Worm (Caenorhabditis elegans): ENCODE measurements around the gene zig-6.

The zig-6 gene

ce11 chrX:5171085-5171484, 17.8 kb downstream of the zig-6 start, which contains the start of gene T03G11.10 (continued):
- TF ChIP-seq ceh-40 (GFP tag; IDR thresholded peaks at IDR 0.05), result no peak
- no peak for TF ChIP-seq B0336.3 (GFP tag; IDR thresholded peaks at IDR 0.05)

ce11 chrX:5168770-5169169, 20.1 kb downstream of the zig-6 start:
- TF ChIP-seq hsf-1 (GFP tag; IDR thresholded peaks at IDR 0.05) (no peak), tlf-1 (GFP tag; optimal IDR thresholded peaks at IDR 0.05) (no peak), rec-8 (tag; optimal IDR thresholded peaks at IDR 0.05) (no peak), cebp-2 (GFP tag; IDR thresholded peaks at IDR 0.05) (no peak), pha-4 (tag; optimal IDR thresholded peaks at IDR 0.05) (no peak), B0035.1 (tag; optimal IDR thresholded peaks at IDR 0.05) (no peak), let-526 (GFP tag; IDR thresholded peaks at IDR 0.05) (no peak), T26A5.8 (tag; optimal IDR thresholded peaks at IDR 0.05) (no peak), tbx-9 (tag; optimal IDR thresholded peaks at IDR 0.05; ENCODE audit: borderline replicate concordance) (no peak), Y95B8A.8 (GFP tag; IDR thresholded peaks at IDR 0.05) (no peak), let-607 (tag; optimal IDR thresholded peaks at IDR 0.05) (no peak), C17E4.6 (GFP tag; IDR thresholded peaks at IDR 0.05) (no peak), efl-1 (GFP tag; optimal IDR thresholded peaks at IDR 0.05) (no peak), ceh-27 (GFP tag; optimal IDR thresholded peaks at IDR 0.05) (no peak), hlh-12 (tag; optimal IDR thresholded peaks at IDR 0.05) (no peak), athp-1 (tag; optimal IDR thresholded peaks at IDR 0.05) (no peak), ekl-4 (GFP tag; IDR thresholded peaks at IDR 0.05) (no peak), hlh-26 (GFP tag; conservative IDR thresholded peaks at IDR 0.05) (no peak)

ce11 chrX:5165037-5165436, 23.8 kb downstream of the zig-6 start, which contains the start of gene mans-3:
mans-3 (plus strand) TSS chrX:5165395.
- TF ChIP-seq tlf-1 (GFP tag; optimal IDR thresholded peaks at IDR 0.05) (peak; percentile 78), nhr-120 (GFP tag; IDR thresholded peaks at IDR 0.05) (no peak), B0035.1 (tag; optimal IDR thresholded peaks at IDR 0.05) (no peak), repo-1 (tag; optimal IDR thresholded peaks at IDR 0.05) (peak; percentile 57), Y53G8AR.9 (GFP tag; conservative IDR thresholded peaks at IDR 0.05) (peak; percentile 82; the same call in 1 of the 2 replicates), ets-4 (GFP tag; optimal IDR thresholded peaks at IDR 0.05) (no peak), madf-10 (tag; optimal IDR thresholded peaks at IDR 0.05) (peak; percentile 85), lin-40 (tag; optimal IDR thresholded peaks at IDR 0.05) (peak; percentile 94), nfya-2 (GFP tag; IDR thresholded peaks at IDR 0.05) (no peak), ztf-6 (GFP tag; IDR thresholded peaks at IDR 0.05) (no peak), Y79H2A.3 (GFP tag; conservative IDR thresholded peaks at IDR 0.05) (no peak), ama-1 (optimal IDR thresholded peaks at IDR 0.05) (no peak), ama-1 (GFP tag; optimal IDR thresholded peaks at IDR 0.05) (no peak), hsf-1 (GFP tag; IDR thresholded peaks at IDR 0.05) (no peak), lsy-27 (tag; optimal IDR thresholded peaks at IDR 0.05; ENCODE audit: borderline replicate concordance, insufficient read depth) (no peak), hlh-12 (tag; optimal IDR thresholded peaks at IDR 0.05) (no peak), zfh-2 (GFP tag; conservative IDR thresholded peaks at IDR 0.05) (no peak), nfya-1 (tag; optimal IDR thresholded peaks at IDR 0.05; ENCODE audit: borderline replicate concordance, insufficient read depth) (no peak), let-526 (GFP tag; IDR thresholded peaks at IDR 0.05) (no peak), sea-2 (GFP tag; IDR thresholded peaks at IDR 0.05) (no peak), ztf-26 (tag; optimal IDR thresholded peaks at IDR 0.05) (peak; percentile 85), T07F8.4 (tag; optimal IDR thresholded peaks at IDR 0.05) (no peak), ztf-18 (tag; optimal IDR thresholded peaks at IDR 0.05) (peak; percentile 97), athp-1 (tag; optimal IDR thresholded peaks at IDR 0.05) (no peak), nhr-90 (tag; optimal IDR thresholded peaks at IDR 0.05) (peak; percentile 77), lir-1 (GFP tag; conservative IDR thresholded peaks at IDR 0.05) (no peak), Y67H2A.10 (GFP tag; conservative IDR thresholded peaks at IDR 0.05) (no peak), xnd-1 (tag; optimal IDR thresholded peaks at IDR 0.05) (no peak), B0261.1 (tag; optimal IDR thresholded peaks at IDR 0.05) (no peak), lin-54 (GFP tag; optimal IDR thresholded peaks at IDR 0.05) (peak; percentile 71), unc-62 (GFP tag; optimal IDR thresholded peaks at IDR 0.05) (peak; percentile 61), F49E8.2 (tag; optimal IDR thresholded peaks at IDR 0.05; ENCODE audit: insufficient read depth) (no peak)
